Fruit fly (Drosophila melanogaster) whole organism, pupa: ENCODE measurements around the gene CG14711.

ENCODE experiments used
- CG10348 ChIP-seq: fragments of 200-800 bp; sonication (Bioruptor generic); IDR thresholded peaks from 2 replicates; pipeline ENCODE4 v1.3.6; 2022; ENCODE audit warnings: missing biosample characterization, missing genetic modification characterization
- CG12605 ChIP-seq: fragments of 200-800 bp; sonication (Bioruptor generic); IDR thresholded peaks from 2 replicates; pipeline ENCODE4 v1.3.6; 2022; ENCODE audit warnings: missing biosample characterization, missing genetic modification characterization
- CG13204 ChIP-seq: fragments of 200-800 bp; sonication (Bioruptor generic); optimal IDR thresholded peaks from 2 replicates; lab custom pipeline; 2018; ENCODE audit warnings: missing biosample characterization, mild to moderate bottlenecking, missing genetic modification characterization, moderate library complexity
- CG14655 ChIP-seq: fragments of 200-800 bp; sonication (Bioruptor generic); optimal IDR thresholded peaks from 3 replicates; lab custom pipeline; 2017; ENCODE audit warnings: mild to moderate bottlenecking, missing biosample characterization, missing genetic modification reagents, missing genetic modification characterization
- CG15710 ChIP-seq: fragments of 200-800 bp; sonication (Bioruptor generic); optimal IDR thresholded peaks from 2 replicates; lab custom pipeline; 2018; ENCODE audit warnings: missing biosample characterization, mild to moderate bottlenecking, missing genetic modification characterization, moderate library complexity
- CG34367 ChIP-seq: fragments of 200-800 bp; sonication (Bioruptor generic); optimal IDR thresholded peaks from 2 replicates; lab custom pipeline; 2018; ENCODE audit warnings: missing biosample characterization, mild to moderate bottlenecking, missing genetic modification characterization
- CG4496 ChIP-seq: fragments of 200-800 bp; sonication (Bioruptor generic); IDR thresholded peaks from 3 replicates; pipeline ENCODE4 v1.3.6; 2022; ENCODE audit warnings: missing biosample characterization, missing genetic modification characterization
- CG9948 ChIP-seq: fragments of 200-800 bp; sonication (Bioruptor generic); optimal IDR thresholded peaks from 2 replicates; lab custom pipeline; 2018; ENCODE audit warnings: missing biosample characterization, mild to moderate bottlenecking, missing genetic modification characterization, moderate library complexity
- D1 ChIP-seq: fragments of 200-800 bp; sonication (Bioruptor generic); optimal IDR thresholded peaks from 2 replicates; lab custom pipeline; 2018; ENCODE audit warnings: missing biosample characterization, mild to moderate bottlenecking, missing genetic modification characterization, moderate library complexity
- EcR ChIP-seq: fragments of 200-800 bp; sonication (Bioruptor generic); optimal IDR thresholded peaks from 3 replicates; lab custom pipeline; 2019; ENCODE audit warnings: missing biosample characterization, missing genetic modification characterization, mild to moderate bottlenecking, moderate library complexity, missing genetic modification reagents
- Pif1B ChIP-seq: fragments of 200-800 bp; sonication (Bioruptor generic); optimal IDR thresholded peaks from 3 replicates; lab custom pipeline; 2016; ENCODE audit warnings: missing biosample characterization, missing genetic modification characterization
- gl ChIP-seq: fragments of 200-800 bp; sonication (Bioruptor generic); optimal IDR thresholded peaks from 2 replicates; lab custom pipeline; 2018; ENCODE audit warnings: missing biosample characterization, mild to moderate bottlenecking, missing genetic modification characterization

DNA sequence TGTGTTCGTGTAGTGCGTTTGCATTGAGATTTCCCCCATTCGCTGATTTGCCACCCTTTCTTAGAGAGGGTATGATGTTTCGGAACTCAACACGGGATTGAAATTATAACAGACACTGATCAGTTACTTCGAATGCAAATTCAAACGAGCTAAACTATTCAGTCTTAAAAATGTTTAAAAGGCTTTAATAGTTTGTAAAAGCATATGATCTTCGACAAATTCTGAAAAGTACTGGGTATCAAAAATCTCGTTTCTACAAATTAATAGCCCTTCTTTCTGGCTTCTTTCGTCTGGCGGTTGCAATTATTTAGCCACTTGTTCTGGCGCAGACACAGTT is 40.9 kb upstream of the CG14711 start:
- TF ChIP-seq EcR (no peak), CG15710 (peak; percentile 81), Pif1B (no peak), CG34367 (tag; lab: Kevin White, UChicago) (peak; percentile 82), D1 (no peak), CG14655 (GFP tag; lab: Kevin White, UChicago) (no peak), CG12605 (GFP tag; lab: Robert Waterston, UW) (no peak; the same call in none of the 2 replicates), CG9948 (tag; lab: Kevin White, UChicago) (peak; percentile 84), CG10348 (GFP tag; lab: Robert Waterston, UW) (peak; percentile 63; the same call in 1 of the 2 replicates), CG4496 (GFP tag; lab: Robert Waterston, UW) (peak; percentile 96), CG13204 (GFP tag; lab: Kevin White, UChicago) (peak; percentile 51), gl (tag; lab: Kevin White, UChicago) (peak; percentile 73)
